Worm (Caenorhabditis elegans) whole organism, mixed stage, embryonic: ENCODE measurements around the gene C16C8.27.

Source experiments
- bed-3 ChIP-seq: fragments of 200-800 bp; sonication (Bioruptor generic); optimal IDR thresholded peaks from 3 replicates; lab custom pipeline; 2018; ENCODE audit warnings: mild to moderate bottlenecking, missing genetic modification characterization, moderate library complexity, missing compliant biosample characterization
- blmp-1 ChIP-seq: fragments of 150-350 bp; optimal IDR thresholded peaks from 2 replicates; lab custom pipeline; 2014; ENCODE audit warnings: missing biosample characterization, missing genetic modification characterization
- ceh-39 ChIP-seq: fragments of 150-350 bp; optimal IDR thresholded peaks from 2 replicates; lab custom pipeline; 2014; ENCODE audit warnings: missing biosample characterization, missing genetic modification characterization
- ceh-83 ChIP-seq: fragments of 200-800 bp; sonication (Bioruptor generic); optimal IDR thresholded peaks from 2 replicates; lab custom pipeline; 2018; ENCODE audit warnings: mild to moderate bottlenecking, missing genetic modification characterization, missing compliant biosample characterization
- ces-1 ChIP-seq: fragments of 150-350 bp; optimal IDR thresholded peaks from 2 replicates; lab custom pipeline; 2014; ENCODE audit warnings: missing biosample characterization, missing genetic modification reagents, missing genetic modification characterization
- cnd-1 ChIP-seq: fragments of 200-800 bp; sonication (Bioruptor generic); optimal IDR thresholded peaks from 2 replicates; lab custom pipeline; 2018; ENCODE audit warnings: mild to moderate bottlenecking, missing genetic modification characterization, missing compliant biosample characterization
- drap-1 ChIP-seq: fragments of 200-800 bp; sonication (Bioruptor generic); optimal IDR thresholded peaks from 3 replicates; lab custom pipeline; 2018; ENCODE audit warnings: mild to moderate bottlenecking, missing genetic modification characterization, missing compliant biosample characterization
- elt-1 ChIP-seq: sonication (generic microtip); optimal IDR thresholded peaks from 2 replicates; lab custom pipeline; 2017; ENCODE audit warnings: missing genetic modification characterization, mild to moderate bottlenecking, missing compliant biosample characterization, antibody characterized with exemption, moderate library complexity, borderline replicate concordance; ENCODE audit not compliant: insufficient read depth
- elt-3 ChIP-seq: fragments of 150-350 bp; optimal IDR thresholded peaks from 2 replicates; lab custom pipeline; 2014; ENCODE audit warnings: missing biosample characterization, missing genetic modification characterization
- hlh-1 ChIP-seq: fragments of 150-350 bp; optimal IDR thresholded peaks from 2 replicates; lab custom pipeline; 2014; ENCODE audit warnings: missing biosample characterization, missing genetic modification reagents, missing genetic modification characterization
- lin-13 ChIP-seq: fragments of 150-350 bp; optimal IDR thresholded peaks from 2 replicates; lab custom pipeline; 2014; ENCODE audit warnings: missing biosample characterization, missing genetic modification characterization
- lin-32 ChIP-seq: fragments of 200-800 bp; sonication (Bioruptor generic); optimal IDR thresholded peaks from 2 replicates; lab custom pipeline; 2018; ENCODE audit warnings: mild to moderate bottlenecking, missing genetic modification characterization, missing compliant biosample characterization
- lsy-2 ChIP-seq: fragments of 150-350 bp; optimal IDR thresholded peaks from 2 replicates; lab custom pipeline; 2014; ENCODE audit warnings: missing biosample characterization, missing genetic modification characterization
- mab-5 ChIP-seq: fragments of 150-350 bp; optimal IDR thresholded peaks from 2 replicates; lab custom pipeline; 2014; ENCODE audit warnings: missing biosample characterization, missing genetic modification characterization
- mep-1 ChIP-seq: fragments of 150-350 bp; optimal IDR thresholded peaks from 2 replicates; lab custom pipeline; 2017; ENCODE audit warnings: missing biosample characterization, missing genetic modification reagents, missing genetic modification characterization, inconsistent platforms
- mls-2 ChIP-seq: sonication (generic microtip); optimal IDR thresholded peaks from 2 replicates; lab custom pipeline; 2016; ENCODE audit warnings: mild to moderate bottlenecking, missing genetic modification characterization, moderate library complexity, missing compliant biosample characterization
- nhr-12 ChIP-seq: fragments of 150-350 bp; optimal IDR thresholded peaks from 2 replicates; lab custom pipeline; 2014; ENCODE audit warnings: missing biosample characterization, missing genetic modification characterization
- nhr-2 ChIP-seq: fragments of 150-350 bp; optimal IDR thresholded peaks from 2 replicates; lab custom pipeline; 2014; ENCODE audit warnings: missing biosample characterization, missing genetic modification characterization
- nhr-237 ChIP-seq: fragments of 150-350 bp; optimal IDR thresholded peaks from 2 replicates; lab custom pipeline; 2014; ENCODE audit warnings: missing biosample characterization, missing genetic modification characterization
- nhr-28 ChIP-seq: fragments of 150-350 bp; optimal IDR thresholded peaks from 2 replicates; lab custom pipeline; 2014; ENCODE audit warnings: missing biosample characterization, missing genetic modification characterization
- nhr-76 ChIP-seq: sonication (generic microtip); optimal IDR thresholded peaks from 2 replicates; lab custom pipeline; 2017; ENCODE audit warnings: missing biosample characterization, missing genetic modification characterization
- pha-4 ChIP-seq: fragments of 150-350 bp; optimal IDR thresholded peaks from 2 replicates; lab custom pipeline; 2018; ENCODE audit warnings: missing biosample characterization, missing genetic modification reagents, missing genetic modification characterization
- sem-2 ChIP-seq: fragments of 200-800 bp; sonication (Bioruptor generic); optimal IDR thresholded peaks from 2 replicates; lab custom pipeline; 2018; ENCODE audit warnings: mild to moderate bottlenecking, missing genetic modification characterization, missing compliant biosample characterization
- sptf-1 ChIP-seq: sonication (generic microtip); optimal IDR thresholded peaks from 2 replicates; lab custom pipeline; 2017; ENCODE audit warnings: mild to moderate bottlenecking, missing genetic modification characterization, moderate library complexity, missing compliant biosample characterization
- tbx-8 ChIP-seq: fragments of 200-800 bp; sonication (Bioruptor generic); optimal IDR thresholded peaks from 2 replicates; lab custom pipeline; 2018; ENCODE audit warnings: mild to moderate bottlenecking, missing genetic modification characterization, moderate library complexity, missing compliant biosample characterization
- unc-120 ChIP-seq: sonication (generic microtip); optimal IDR thresholded peaks from 2 replicates; lab custom pipeline; 2017; ENCODE audit warnings: missing genetic modification characterization, missing compliant biosample characterization; ENCODE audit not compliant: poor library complexity, severe bottlenecking
- unc-39 ChIP-seq: fragments of 150-350 bp; optimal IDR thresholded peaks from 2 replicates; lab custom pipeline; 2014; ENCODE audit warnings: missing biosample characterization, missing genetic modification characterization
- unc-62 ChIP-seq: fragments of 150-350 bp; optimal IDR thresholded peaks from 2 replicates; lab custom pipeline; 2014; ENCODE audit warnings: missing biosample characterization, missing genetic modification reagents, missing genetic modification characterization
- zip-8 ChIP-seq: fragments of 150-350 bp; optimal IDR thresholded peaks from 2 replicates; lab custom pipeline; 2014; ENCODE audit warnings: missing biosample characterization, missing genetic modification characterization
- ztf-11 ChIP-seq: fragments of 150-350 bp; optimal IDR thresholded peaks from 2 replicates; lab custom pipeline; 2014; ENCODE audit warnings: missing biosample characterization, missing genetic modification characterization

Gene C16C8.27

DNA sequence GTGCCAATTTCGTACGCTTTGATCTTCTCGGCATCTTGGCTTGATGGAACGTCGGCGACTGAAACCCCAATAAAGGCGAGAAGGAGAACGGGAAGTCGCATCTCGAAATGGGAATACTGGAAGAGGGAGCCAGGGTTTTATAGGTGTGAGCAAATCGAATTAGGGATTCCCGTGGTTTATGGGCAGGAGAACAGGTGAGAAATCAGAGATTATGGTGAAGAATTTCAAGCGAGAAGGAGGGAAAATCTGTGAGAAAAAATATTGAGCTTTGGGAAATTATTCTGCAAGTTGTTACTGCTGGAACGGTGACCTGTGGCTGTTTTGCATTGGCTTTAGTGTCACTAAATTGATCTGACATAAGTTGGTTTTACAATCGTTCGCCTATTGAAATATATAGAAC is 30.1 kb downstream of the C16C8.27 start, which contains the start of gene Y49F6B.13:
Gene Y49F6B.13, minus strand, starts transcription at position 101 of the 400 bp plus-strand sequence.
- TF ChIP-seq hlh-1 (tag; lab: Kevin White, UChicago) (no peak), ceh-83 (no peak), blmp-1 (tag; lab: Kevin White, UChicago) (no peak), cnd-1 (tag; lab: Kevin White, UChicago) (no peak), elt-3 (no peak), sem-2 (GFP tag; lab: Kevin White, UChicago) (no peak), lin-13 (tag; lab: Kevin White, UChicago) (no peak), mls-2 (tag; lab: Kevin White, UChicago) (no peak), unc-62 (GFP tag; lab: Kevin White, UChicago) (no peak), lsy-2 (tag; lab: Kevin White, UChicago) (no peak), unc-120 (no peak)

DNA sequence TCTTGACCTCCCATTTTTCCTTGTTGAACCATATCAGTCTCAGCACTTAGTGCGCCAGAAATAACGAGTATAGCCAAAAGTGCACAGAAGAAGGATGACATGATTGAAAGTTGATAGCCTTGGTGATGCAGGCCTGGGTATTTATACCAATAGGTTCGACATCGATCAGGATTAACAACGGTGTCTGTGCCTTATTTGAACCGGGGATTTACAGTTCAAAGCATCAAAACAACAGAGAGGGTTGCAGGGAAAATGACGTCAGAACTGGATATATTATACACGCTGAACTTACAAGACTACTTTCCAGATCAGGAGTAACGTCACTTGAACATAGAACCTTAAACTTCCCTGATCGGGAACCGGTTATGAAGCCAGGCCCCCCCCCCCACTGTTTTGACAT is 30.8 kb downstream of the C16C8.27 start, which contains the start of gene Y49F6B.12:
Gene Y49F6B.12, minus strand, starts transcription at position 101 of the 400 bp plus-strand sequence.
- no peak for TF ChIP-seq nhr-2

DNA sequence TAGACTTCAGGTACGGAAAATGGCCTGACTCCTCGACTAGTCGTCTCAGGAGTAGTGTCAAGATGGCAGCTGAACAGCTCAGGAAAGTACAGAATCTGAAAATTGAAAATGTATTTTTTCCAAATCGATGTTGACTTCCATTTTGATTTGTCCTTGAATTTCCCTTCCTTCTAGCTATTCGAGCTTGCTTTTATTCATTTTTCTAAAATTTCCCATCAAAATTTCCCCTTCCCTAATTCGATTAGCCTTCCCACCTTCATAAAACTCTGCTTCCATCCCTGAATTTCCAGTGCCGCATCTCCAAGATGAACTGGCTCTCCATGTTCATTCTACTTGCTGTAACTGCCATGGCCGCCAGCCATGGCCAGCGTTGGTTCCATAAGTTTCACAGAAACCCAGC is 31.3 kb downstream of the C16C8.27 start, which contains the start of gene Y49F6B.6:
Gene Y49F6B.6, plus strand, starts transcription at position 301 of the 400 bp plus-strand sequence.
- no peak for TF ChIP-seq ztf-11
- TF ChIP-seq sptf-1 (tag; lab: Kevin White, UChicago) = no peak
- TF ChIP-seq nhr-237 (tag; lab: Kevin White, UChicago) = no peak
- no peak for TF ChIP-seq mep-1 (tag; lab: Kevin White, UChicago)
- no peak for TF ChIP-seq tbx-8 (GFP tag; lab: Kevin White, UChicago)
- no peak for TF ChIP-seq nhr-12
- TF ChIP-seq lsy-2 (tag; lab: Kevin White, UChicago) = no peak
- no peak for TF ChIP-seq unc-39 (tag; lab: Kevin White, UChicago)
- no peak for TF ChIP-seq ces-1 (GFP tag; lab: Kevin White, UChicago)
- TF ChIP-seq sem-2 (GFP tag; lab: Kevin White, UChicago) = no peak
- no peak for TF ChIP-seq lin-32

DNA sequence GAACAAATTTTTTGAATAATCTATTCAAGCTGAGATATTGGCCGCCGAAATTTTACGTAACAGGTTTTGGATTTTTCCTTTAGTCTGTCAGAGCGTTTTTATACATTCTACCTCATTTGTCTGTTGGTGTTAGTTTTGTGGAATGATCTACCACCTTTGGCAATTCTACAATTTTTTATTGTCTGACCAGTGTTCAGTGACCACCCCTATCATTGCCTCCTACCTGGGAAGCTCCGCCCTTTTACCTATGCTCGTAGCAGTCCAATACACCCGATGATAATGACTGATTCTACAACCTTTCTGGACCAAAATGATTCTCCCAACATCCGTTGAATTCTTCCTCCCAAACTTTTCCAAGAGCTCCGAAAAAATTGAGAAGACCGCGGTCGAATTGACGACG is 32.3 kb downstream of the C16C8.27 start, which contains the start of gene sdz-32:
Gene sdz-32, plus strand, starts transcription at position 301 of the 400 bp plus-strand sequence.
- TF ChIP-seq mep-1 (tag; lab: Kevin White, UChicago) (no peak), lin-13 (tag; lab: Kevin White, UChicago) (no peak), drap-1 (no peak), mab-5 (tag; lab: Kevin White, UChicago) (no peak), nhr-28 (no peak), elt-3 (no peak), hlh-1 (tag; lab: Kevin White, UChicago) (no peak), blmp-1 (tag; lab: Kevin White, UChicago) (no peak), ces-1 (GFP tag; lab: Kevin White, UChicago) (no peak), pha-4 (no peak), nhr-2 (no peak)

DNA sequence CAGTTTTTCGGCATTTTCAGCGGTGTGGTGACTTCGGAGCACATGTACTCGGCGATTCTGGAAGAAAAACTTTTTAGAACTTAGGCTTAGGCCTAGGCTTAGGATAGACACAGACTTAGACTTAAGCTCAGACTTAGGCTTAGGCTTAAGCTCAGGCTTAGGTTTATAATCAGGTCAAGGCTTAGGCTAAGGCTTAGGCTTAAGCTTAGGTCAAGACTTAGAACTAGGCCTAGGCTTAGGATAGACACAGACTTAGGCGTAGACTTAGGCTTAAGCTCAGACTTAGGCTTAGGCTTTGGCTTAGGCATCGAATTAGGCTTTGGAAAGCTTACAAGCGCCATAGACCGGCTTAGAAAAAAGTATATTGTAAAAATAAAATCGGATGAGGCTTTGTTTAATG is 35.1 kb downstream of the C16C8.27 start:
- TF ChIP-seq lsy-2 (tag; lab: Kevin White, UChicago) = no peak
- no peak for TF ChIP-seq lin-13 (tag; lab: Kevin White, UChicago)
- no peak for TF ChIP-seq hlh-1 (tag; lab: Kevin White, UChicago)
- TF ChIP-seq nhr-76 (tag; lab: Kevin White, UChicago) = no peak
- TF ChIP-seq ces-1 (GFP tag; lab: Kevin White, UChicago) = no peak
- no peak for TF ChIP-seq mep-1 (tag; lab: Kevin White, UChicago)
- no peak for TF ChIP-seq elt-1 (tag; lab: Kevin White, UChicago)
- TF ChIP-seq cnd-1 (tag; lab: Kevin White, UChicago) = no peak
- no peak for TF ChIP-seq ceh-39 (tag; lab: Kevin White, UChicago)
- no peak for TF ChIP-seq lin-32
- TF ChIP-seq nhr-28 = no peak
- no peak for TF ChIP-seq mab-5 (tag; lab: Kevin White, UChicago)
- TF ChIP-seq blmp-1 (tag; lab: Kevin White, UChicago) = no peak
- TF ChIP-seq nhr-2 = no peak
- TF ChIP-seq mls-2 (tag; lab: Kevin White, UChicago) = no peak

DNA sequence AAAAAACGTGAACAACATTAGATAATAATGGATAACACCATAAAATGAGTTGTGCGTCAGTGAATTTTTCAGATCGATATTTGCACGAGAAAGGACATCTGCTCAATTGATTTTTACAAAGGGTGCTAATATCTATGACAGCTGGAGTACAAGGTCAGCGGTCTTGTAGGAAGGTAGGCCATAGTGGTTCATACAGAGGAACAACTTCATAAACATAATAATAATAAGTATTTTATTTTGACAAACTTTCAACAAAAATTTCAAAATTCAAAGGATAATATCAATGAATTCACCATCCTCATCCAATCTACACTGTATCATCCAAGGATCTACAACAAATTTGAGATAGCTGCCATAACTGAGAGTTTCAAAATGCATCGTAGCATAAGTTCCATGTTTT is 35.7 kb downstream of the C16C8.27 start, which contains the start of gene fbxb-104:
Gene fbxb-104, minus strand, starts transcription at position 101 of the 400 bp plus-strand sequence.
- TF ChIP-seq zip-8 (tag; lab: Kevin White, UChicago) = no peak
- TF ChIP-seq blmp-1 (tag; lab: Kevin White, UChicago) = no peak
- no peak for TF ChIP-seq lin-32
- no peak for TF ChIP-seq nhr-28
- no peak for TF ChIP-seq mep-1 (tag; lab: Kevin White, UChicago)
- no peak for TF ChIP-seq bed-3
